Fruit fly (Drosophila melanogaster) whole organism, embryonic: ENCODE results near the gene CG14839.

ENCODE experiments used
- Abd-B ChIP-seq: fragments of 200-800 bp; sonication (Bioruptor generic); optimal IDR thresholded peaks from 2 replicates; lab custom pipeline; 2018; ENCODE audit warnings: missing biosample characterization, mild to moderate bottlenecking, missing genetic modification characterization, moderate library complexity
- Atf-2 ChIP-seq: fragments of 200-800 bp; sonication (Bioruptor generic); optimal IDR thresholded peaks from 2 replicates; lab custom pipeline; 2016; ENCODE audit warnings: missing biosample characterization, missing genetic modification characterization
- CG10959 ChIP-seq: fragments of 200-800 bp; sonication (Bioruptor generic); IDR thresholded peaks from 2 replicates; pipeline ENCODE4 v1.3.6; 2022; ENCODE audit warnings: missing biosample characterization, missing genetic modification characterization
- CG12659 ChIP-seq: fragments of 200-800 bp; sonication (Bioruptor generic); optimal IDR thresholded peaks from 3 replicates; lab custom pipeline; 2017; ENCODE audit warnings: mild to moderate bottlenecking, missing biosample characterization, missing genetic modification reagents, missing genetic modification characterization
- CG12942 ChIP-seq: fragments of 200-800 bp; sonication (Bioruptor generic); optimal IDR thresholded peaks from 3 replicates; lab custom pipeline; 2016; ENCODE audit warnings: missing biosample characterization, missing genetic modification characterization
- CG14014 ChIP-seq: fragments of 200-800 bp; sonication (Bioruptor generic); IDR thresholded peaks from 2 replicates; pipeline ENCODE4 v1.3.6; 2022; ENCODE audit warnings: missing biosample characterization, missing genetic modification characterization
- CG15514 ChIP-seq: fragments of 200-800 bp; sonication (Bioruptor generic); optimal IDR thresholded peaks from 3 replicates; lab custom pipeline; 2017; ENCODE audit warnings: missing biosample characterization, missing genetic modification characterization, mild to moderate bottlenecking, moderate library complexity, missing genetic modification reagents
- CG17328 ChIP-seq: fragments of 200-800 bp; sonication (Bioruptor generic); IDR thresholded peaks from 2 replicates; pipeline ENCODE4 v1.3.6; 2022; ENCODE audit warnings: missing biosample characterization, missing genetic modification characterization
- CG1832 ChIP-seq: fragments of 200-800 bp; sonication (Bioruptor generic); optimal IDR thresholded peaks from 2 replicates; lab custom pipeline; 2017; ENCODE audit warnings: missing biosample characterization, mild to moderate bottlenecking, missing genetic modification characterization, inconsistent platforms
- CG3065 ChIP-seq: fragments of 200-800 bp; sonication (Bioruptor generic); optimal IDR thresholded peaks from 2 replicates; lab custom pipeline; 2016; ENCODE audit warnings: missing biosample characterization, missing genetic modification characterization
- CG31224 ChIP-seq: fragments of 200-800 bp; sonication (Bioruptor generic); IDR thresholded peaks from 2 replicates; pipeline ENCODE4 v1.3.6; 2022; ENCODE audit warnings: missing biosample characterization, missing genetic modification characterization
- CG4404 ChIP-seq: fragments of 200-800 bp; sonication (Bioruptor generic); IDR thresholded peaks from 2 replicates; pipeline ENCODE4 v1.3.6; 2022; ENCODE audit warnings: missing biosample characterization, missing genetic modification characterization
- CG6689 ChIP-seq: fragments of 200-800 bp; sonication (Bioruptor generic); IDR thresholded peaks from 2 replicates; pipeline ENCODE4 v1.3.6; 2022; ENCODE audit warnings: missing biosample characterization, missing genetic modification characterization
- CG6791 ChIP-seq: fragments of 200-800 bp; sonication (Bioruptor generic); IDR thresholded peaks from 3 replicates; pipeline ENCODE4 v1.3.6; 2022; ENCODE audit warnings: missing biosample characterization, missing genetic modification characterization; ENCODE audit not compliant: partially characterized antibody
- CG7839 ChIP-seq: fragments of 200-800 bp; sonication (Bioruptor generic); optimal IDR thresholded peaks from 3 replicates; lab custom pipeline; 2018; ENCODE audit warnings: missing biosample characterization, mild to moderate bottlenecking, missing genetic modification characterization, moderate library complexity
- CG8089 ChIP-seq: fragments of 200-800 bp; sonication (Bioruptor generic); optimal IDR thresholded peaks from 3 replicates; lab custom pipeline; 2016; ENCODE audit warnings: missing biosample characterization, missing genetic modification characterization
- CG8388 ChIP-seq: fragments of 200-800 bp; sonication (Bioruptor generic); optimal IDR thresholded peaks from 2 replicates; lab custom pipeline; 2019; ENCODE audit warnings: missing biosample characterization, mild to moderate bottlenecking, missing genetic modification characterization, moderate library complexity
- CTCF ChIP-seq: fragments of 200-800 bp; sonication (Bioruptor generic); optimal IDR thresholded peaks from 2 replicates; lab custom pipeline; 2017; ENCODE audit warnings: missing biosample characterization, mild to moderate bottlenecking, missing genetic modification characterization, moderate library complexity
- Dip2 ChIP-seq: fragments of 200-800 bp; sonication (Bioruptor generic); IDR thresholded peaks from 2 replicates; pipeline ENCODE4 v1.3.6; 2022; ENCODE audit warnings: missing biosample characterization, missing genetic modification characterization
- H2.0 ChIP-seq: fragments of 200-800 bp; sonication (Bioruptor generic); IDR thresholded peaks from 2 replicates; pipeline ENCODE4 v1.3.6; 2022; ENCODE audit warnings: missing biosample characterization, missing genetic modification characterization
- HmgZ ChIP-seq: fragments of 200-800 bp; sonication (Bioruptor generic); optimal IDR thresholded peaks from 2 replicates; lab custom pipeline; 2018; ENCODE audit warnings: missing biosample characterization, mild to moderate bottlenecking, missing genetic modification characterization
- Hr39 ChIP-seq: fragments of >200 bp; optimal IDR thresholded peaks from 2 replicates; lab custom pipeline; 2017
- Kr ChIP-seq: fragments of 200-800 bp; sonication (Bioruptor generic); optimal IDR thresholded peaks from 2 replicates; lab custom pipeline; 2017; ENCODE audit warnings: missing biosample characterization, mild to moderate bottlenecking, missing genetic modification characterization
- NK7.1 ChIP-seq: fragments of 200-800 bp; sonication (Bioruptor generic); optimal IDR thresholded peaks from 3 replicates; lab custom pipeline; 2016; ENCODE audit warnings: missing biosample characterization, missing genetic modification characterization
- Nf-YC ChIP-seq: fragments of 200-800 bp; optimal IDR thresholded peaks from 3 replicates; lab custom pipeline; 2019; ENCODE audit warnings: missing biosample characterization, mild to moderate bottlenecking, missing genetic modification characterization, moderate library complexity
- Opbp ChIP-seq: fragments of 200-800 bp; sonication (Bioruptor generic); IDR thresholded peaks from 3 replicates; pipeline ENCODE4 v1.3.6; 2022; ENCODE audit warnings: missing biosample characterization, missing genetic modification characterization; ENCODE audit not compliant: partially characterized antibody
- Sin3A ChIP-seq: fragments of >200 bp; optimal IDR thresholded peaks from 2 replicates; lab custom pipeline; 2018
- ab ChIP-seq: fragments of 200-800 bp; sonication (Bioruptor generic); optimal IDR thresholded peaks from 2 replicates; lab custom pipeline; 2016; ENCODE audit warnings: missing biosample characterization, missing genetic modification characterization
- ac ChIP-seq: fragments of 200-800 bp; sonication (Bioruptor generic); optimal IDR thresholded peaks from 3 replicates; lab custom pipeline; 2017; ENCODE audit warnings: missing biosample characterization, mild to moderate bottlenecking, missing genetic modification characterization
- chinmo ChIP-seq: fragments of 200-800 bp; sonication (Bioruptor generic); IDR thresholded peaks from 4 replicates; pipeline ENCODE4 v1.3.6; 2022; ENCODE audit warnings: missing biosample characterization, missing genetic modification characterization; ENCODE audit not compliant: partially characterized antibody
- chm ChIP-seq: fragments of 200-800 bp; sonication (Bioruptor generic); IDR thresholded peaks from 2 replicates; pipeline ENCODE4 v1.3.6; 2022; ENCODE audit warnings: missing biosample characterization, missing genetic modification characterization
- disco-r ChIP-seq: fragments of 200-800 bp; sonication (Bioruptor generic); optimal IDR thresholded peaks from 2 replicates; lab custom pipeline; 2016; ENCODE audit warnings: missing biosample characterization, missing genetic modification characterization
- en ChIP-seq: fragments of 200-800 bp; sonication (Bioruptor generic); optimal IDR thresholded peaks from 2 replicates; lab custom pipeline; 2016; ENCODE audit warnings: missing biosample characterization, missing genetic modification characterization
- ewg ChIP-seq: fragments of 200-800 bp; sonication (Bioruptor generic); optimal IDR thresholded peaks from 3 replicates; lab custom pipeline; 2017; ENCODE audit warnings: mild to moderate bottlenecking, missing biosample characterization, missing genetic modification reagents, missing genetic modification characterization
- gfzf ChIP-seq: fragments of 200-800 bp; sonication (Bioruptor generic); optimal IDR thresholded peaks from 2 replicates; lab custom pipeline; 2016; ENCODE audit warnings: missing biosample characterization, mild to moderate bottlenecking, missing genetic modification characterization, moderate library complexity
- hbn ChIP-seq: fragments of 200-800 bp; sonication (Bioruptor generic); IDR thresholded peaks from 2 replicates; pipeline ENCODE4 v1.3.6; 2022; ENCODE audit warnings: missing biosample characterization, missing genetic modification characterization; ENCODE audit not compliant: partially characterized antibody
- hth ChIP-seq: fragments of >200 bp; optimal IDR thresholded peaks from 2 replicates; lab custom pipeline; 2017; ENCODE audit warnings: inconsistent platforms
- jing ChIP-seq: fragments of 200-800 bp; sonication (Bioruptor generic); optimal IDR thresholded peaks from 2 replicates; lab custom pipeline; 2018; ENCODE audit warnings: missing biosample characterization, mild to moderate bottlenecking, missing genetic modification characterization
- knrl ChIP-seq: fragments of 200-800 bp; sonication (Bioruptor generic); IDR thresholded peaks from 3 replicates; pipeline ENCODE4 v1.3.6; 2022; ENCODE audit warnings: missing biosample characterization, missing genetic modification characterization; ENCODE audit not compliant: partially characterized antibody
- lab ChIP-seq: fragments of 200-800 bp; sonication (Bioruptor generic); optimal IDR thresholded peaks from 3 replicates; lab custom pipeline; 2017; ENCODE audit warnings: missing biosample characterization, missing genetic modification characterization, mild to moderate bottlenecking, moderate library complexity, missing genetic modification reagents
- nerfin-2 ChIP-seq: fragments of 200-800 bp; sonication (Bioruptor generic); IDR thresholded peaks from 2 replicates; pipeline ENCODE4 v1.3.6; 2022; ENCODE audit warnings: missing biosample characterization, missing genetic modification characterization; ENCODE audit not compliant: partially characterized antibody
- scrt ChIP-seq: fragments of 200-800 bp; sonication (Bioruptor generic); optimal IDR thresholded peaks from 2 replicates; lab custom pipeline; 2018; ENCODE audit warnings: missing biosample characterization, mild to moderate bottlenecking, missing genetic modification characterization, moderate library complexity
- sisA ChIP-seq: fragments of 200-800 bp; sonication (Bioruptor generic); IDR thresholded peaks from 2 replicates; pipeline ENCODE4 v1.3.6; 2022; ENCODE audit warnings: missing biosample characterization, missing genetic modification characterization
- sr ChIP-seq: fragments of 200-800 bp; sonication (Bioruptor generic); IDR thresholded peaks from 3 replicates; pipeline ENCODE4 v1.3.6; 2022; ENCODE audit warnings: missing biosample characterization, missing genetic modification characterization
- sug ChIP-seq: fragments of 200-800 bp; optimal IDR thresholded peaks from 2 replicates; lab custom pipeline; 2019; ENCODE audit warnings: missing biosample characterization, mild to moderate bottlenecking, missing genetic modification characterization, moderate library complexity
- tx ChIP-seq: fragments of 200-800 bp; sonication (Bioruptor generic); optimal IDR thresholded peaks from 2 replicates; lab custom pipeline; 2016; ENCODE audit warnings: missing biosample characterization, missing genetic modification characterization
- wek ChIP-seq: fragments of 200-800 bp; sonication (Bioruptor generic); optimal IDR thresholded peaks from 3 replicates; lab custom pipeline; 2018; ENCODE audit warnings: missing biosample characterization, mild to moderate bottlenecking, missing genetic modification characterization, moderate library complexity
- zf30C ChIP-seq: fragments of 200-800 bp; sonication (Bioruptor generic); optimal IDR thresholded peaks from 3 replicates; lab custom pipeline; 2018; ENCODE audit warnings: missing biosample characterization, mild to moderate bottlenecking, missing genetic modification characterization
- zfh1 ChIP-seq: fragments of 200-800 bp; sonication (Bioruptor generic); IDR thresholded peaks from 3 replicates; pipeline ENCODE4 v1.3.6; 2022; ENCODE audit warnings: missing biosample characterization, missing genetic modification characterization
- zfh2 ChIP-seq: fragments of 200-800 bp; sonication (Bioruptor generic); optimal IDR thresholded peaks from 2 replicates; lab custom pipeline; 2016; ENCODE audit warnings: missing biosample characterization, missing genetic modification characterization

The CG14839 gene

dm6 chr3R:14307972-14308673, 45.9 kb downstream of the CG14839 start (continued):
- TF ChIP-seq CG1832 (peak; percentile 65), chm (GFP tag; lab: Robert Waterston, UW) (0 out of 2 replicates have a peak, but pooled peaks have one; percentile 15), nerfin-2 (GFP tag; lab: Robert Waterston, UW) (peak; percentile 51; the same call in 1 of the 2 replicates), scrt (GFP tag; lab: Kevin White, UChicago) (peak; percentile 70), CG12659 (peak; percentile 14), hth (lab: Kevin White, UChicago) (no peak), gfzf (peak; percentile 67), Sin3A (lab: Kevin White, UChicago) (peak; percentile 1), ab (GFP tag; lab: Kevin White, UChicago) (no peak), disco-r (GFP tag; lab: Kevin White, UChicago) (no peak), CG6689 (GFP tag; lab: Robert Waterston, UW) (no peak), NK7.1 (GFP tag; lab: Kevin White, UChicago) (peak; percentile 27), HmgZ (tag; lab: Kevin White, UChicago) (peak; percentile 56), Dip2 (GFP tag; lab: Robert Waterston, UW) (no peak), wek (GFP tag; lab: Kevin White, UChicago) (no peak), Abd-B (GFP tag; lab: Kevin White, UChicago) (peak; percentile 63), CG17328 (GFP tag; lab: Robert Waterston, UW) (no peak), lab (no peak), chinmo (0 out of 4 replicates have a peak, but pooled peaks have one; percentile 72)

- TF ChIP-seq sisA (GFP tag; lab: Robert Waterston, UW) (0 out of 2 replicates have a peak, but pooled peaks have one; percentile 10), ac (GFP tag; lab: Kevin White, UChicago) (no peak), en (no peak), CG10959 (GFP tag; lab: Robert Waterston, UW) (peak; percentile 88), Opbp (GFP tag; lab: Robert Waterston, UW) (no peak), CG8089 (no peak), chinmo (0 out of 4 replicates have a peak, but pooled peaks have one; percentile 23), zfh1 (GFP tag; lab: Robert Waterston, UW) (no peak), CG12942 (GFP tag; lab: Kevin White, UChicago) (peak; percentile 4), CG4404 (GFP tag; lab: Robert Waterston, UW) (0 out of 2 replicates have a peak, but pooled peaks have one; percentile 14), CG31224 (GFP tag; lab: Robert Waterston, UW) (no peak), H2.0 (GFP tag; lab: Robert Waterston, UW) (peak; percentile 20; the same call in 1 of the 2 replicates), hbn (no peak), sug (tag; lab: Kevin White, UChicago) (peak; percentile 34), Atf-2 (GFP tag; lab: Kevin White, UChicago) (no peak), zf30C (no peak), CG6791 (no peak), CG7839 (no peak), CG3065 (GFP tag; lab: Kevin White, UChicago) (no peak), CTCF (no peak), CG14014 (no peak), ewg (no peak), CG15514 (GFP tag; lab: Kevin White, UChicago) (no peak), knrl (GFP tag; lab: Robert Waterston, UW) (no peak), Kr (GFP tag; lab: Kevin White, UChicago) (no peak), zfh2 (GFP tag; lab: Kevin White, UChicago) (no peak), sr (GFP tag; lab: Robert Waterston, UW) (no peak), CG8388 (GFP tag; lab: Kevin White, UChicago) (peak; percentile 18), Hr39 (lab: Kevin White, UChicago) (no peak), Nf-YC (tag; lab: Kevin White, UChicago) (peak; percentile 34), jing (no peak), tx (GFP tag; lab: Kevin White, UChicago) (no peak)
These were observed 46.6 kb downstream of the CG14839 start, which contains the start of gene Polr2I for dm6 chr3R:14308801-14309217. Gene Polr2I, plus strand, starts transcription at chr3R:14309089.
